Worm (Caenorhabditis elegans) whole organism, young adult: ENCODE data around the gene efl-1.

Experiments used
- B0035.1 ChIP-seq: sonication (generic microtip); optimal IDR thresholded peaks from 2 replicates; lab custom pipeline; 2016; ENCODE audit warnings: missing genetic modification characterization, mild to moderate bottlenecking, missing compliant biosample characterization, missing genotype, missing genetic modification reagents
- B0336.3 ChIP-seq: fragments of 200-800 bp; sonication (Bioruptor generic); IDR thresholded peaks from 2 replicates; pipeline ENCODE4 v1.3.6; 2022; ENCODE audit warnings: missing genetic modification characterization, missing compliant biosample characterization
- F10E7.11 ChIP-seq: sonication (generic microtip); optimal IDR thresholded peaks from 2 replicates; lab custom pipeline; 2017; ENCODE audit warnings: mild to moderate bottlenecking, missing genetic modification characterization, moderate library complexity, missing compliant biosample characterization
- F22D6.2 ChIP-seq: sonication (generic microtip); optimal IDR thresholded peaks from 2 replicates; lab custom pipeline; 2016; ENCODE audit warnings: mild to moderate bottlenecking, missing genetic modification characterization, missing compliant biosample characterization
- F57A8.1 ChIP-seq: fragments of 200-800 bp; sonication (Bioruptor generic); optimal IDR thresholded peaks from 2 replicates; lab custom pipeline; 2018; ENCODE audit warnings: mild to moderate bottlenecking, missing genetic modification characterization, moderate library complexity, missing compliant biosample characterization
- T07F8.4 ChIP-seq: sonication (generic microtip); optimal IDR thresholded peaks from 2 replicates; lab custom pipeline; 2016; ENCODE audit warnings: mild to moderate bottlenecking, missing genetic modification characterization, moderate library complexity, missing compliant biosample characterization
- Y79H2A.3 ChIP-seq: fragments of 200-800 bp; sonication (Bioruptor generic); conservative IDR thresholded peaks from 2 replicates; pipeline ENCODE4 v1.3.6; 2022; ENCODE audit warnings: missing genetic modification reagents, missing genetic modification characterization, missing compliant biosample characterization
- Y95B8A.8 ChIP-seq: fragments of 200-800 bp; sonication (Bioruptor generic); IDR thresholded peaks from 2 replicates; pipeline ENCODE4 v1.3.6; 2022; ENCODE audit warnings: missing genetic modification reagents, missing genetic modification characterization, missing compliant biosample characterization
- ZK185.1 ChIP-seq: sonication (generic microtip); optimal IDR thresholded peaks from 2 replicates; lab custom pipeline; 2016; ENCODE audit warnings: mild to moderate bottlenecking, missing genetic modification characterization, missing compliant biosample characterization; ENCODE audit not compliant: poor library complexity, severe bottlenecking
- aptf-2 ChIP-seq: fragments of 200-800 bp; sonication (Bioruptor generic); conservative IDR thresholded peaks from 2 replicates; pipeline ENCODE4 v1.3.6; 2022; ENCODE audit warnings: missing genetic modification reagents, missing genetic modification characterization, missing compliant biosample characterization
- athp-1 ChIP-seq: sonication (generic microtip); optimal IDR thresholded peaks from 2 replicates; lab custom pipeline; 2017; ENCODE audit warnings: mild to moderate bottlenecking, missing genetic modification characterization, missing compliant biosample characterization
- attf-3 ChIP-seq: fragments of 200-800 bp; sonication (Bioruptor generic); conservative IDR thresholded peaks from 2 replicates; pipeline ENCODE4 v1.3.6; 2022; ENCODE audit warnings: missing genetic modification reagents, missing genetic modification characterization, missing compliant biosample characterization
- attf-6 ChIP-seq: fragments of 200-800 bp; sonication (Bioruptor generic); IDR thresholded peaks from 2 replicates; pipeline ENCODE4 v1.3.6; 2022; ENCODE audit warnings: missing genetic modification reagents, missing genetic modification characterization, missing compliant biosample characterization
- bed-1 ChIP-seq: fragments of 200-800 bp; sonication (Bioruptor generic); IDR thresholded peaks from 2 replicates; pipeline ENCODE4 v1.3.6; 2022; ENCODE audit warnings: missing genetic modification reagents, missing genetic modification characterization, missing compliant biosample characterization
- ccch-3 ChIP-seq: fragments of 200-800 bp; sonication (Bioruptor generic); optimal IDR thresholded peaks from 2 replicates; lab custom pipeline; 2018; ENCODE audit warnings: mild to moderate bottlenecking, missing genetic modification characterization, missing compliant biosample characterization
- cebp-2 ChIP-seq: fragments of 200-800 bp; sonication (Bioruptor generic); IDR thresholded peaks from 2 replicates; pipeline ENCODE4 v1.3.6; 2022; ENCODE audit warnings: missing genetic modification characterization, missing compliant biosample characterization
- ceh-91 ChIP-seq: fragments of 200-800 bp; sonication (Bioruptor generic); IDR thresholded peaks from 2 replicates; pipeline ENCODE4 v1.3.6; 2022; ENCODE audit warnings: missing genetic modification reagents, missing genetic modification characterization, missing compliant biosample characterization
- chd-7 ChIP-seq: sonication (generic microtip); optimal IDR thresholded peaks from 2 replicates; lab custom pipeline; 2016; ENCODE audit warnings: mild to moderate bottlenecking, missing genetic modification characterization, moderate library complexity, missing compliant biosample characterization
- dox-1 ChIP-seq: fragments of 200-800 bp; sonication (Bioruptor generic); IDR thresholded peaks from 2 replicates; pipeline ENCODE4 v1.3.6; 2022; ENCODE audit warnings: missing genetic modification reagents, missing genetic modification characterization, missing compliant biosample characterization
- dpff-1 ChIP-seq: sonication (generic microtip); optimal IDR thresholded peaks from 2 replicates; lab custom pipeline; 2017; ENCODE audit warnings: mild to moderate bottlenecking, missing genetic modification characterization, missing compliant biosample characterization
- egl-18 ChIP-seq: fragments of 200-800 bp; sonication (Bioruptor generic); IDR thresholded peaks from 2 replicates; pipeline ENCODE4 v1.3.6; 2022; ENCODE audit warnings: missing genetic modification reagents, missing genetic modification characterization, missing compliant biosample characterization
- fkh-3 ChIP-seq: sonication (generic microtip); optimal IDR thresholded peaks from 2 replicates; lab custom pipeline; 2016; ENCODE audit warnings: mild to moderate bottlenecking, missing genetic modification characterization, missing compliant biosample characterization
- gei-17 ChIP-seq: fragments of 200-800 bp; sonication (Bioruptor generic); optimal IDR thresholded peaks from 2 replicates; lab custom pipeline; 2018; ENCODE audit warnings: mild to moderate bottlenecking, missing genetic modification characterization, missing compliant biosample characterization
- hlh-26 ChIP-seq: fragments of 200-800 bp; sonication (Bioruptor generic); conservative IDR thresholded peaks from 2 replicates; pipeline ENCODE4 v1.3.6; 2022; ENCODE audit warnings: missing genetic modification reagents, missing genetic modification characterization, missing compliant biosample characterization
- lin-26 ChIP-seq: fragments of 200-800 bp; sonication (Bioruptor generic); IDR thresholded peaks from 2 replicates; pipeline ENCODE4 v1.3.6; 2022; ENCODE audit warnings: missing genetic modification reagents, missing genetic modification characterization, missing compliant biosample characterization
- lin-35 ChIP-seq, 3 experiments: fragments of 150-350 bp in 2 of 3; sonication (generic microtip) in 1 of 3; optimal IDR thresholded peaks; 2 replicates each; lab custom pipeline; 2014 to 2018; ENCODE audit warnings: missing biosample characterization in 3 of 3, missing genetic modification characterization in 3 of 3, missing genetic modification reagents in 3 of 3
- lir-1 ChIP-seq: fragments of 200-800 bp; sonication (Bioruptor generic); conservative IDR thresholded peaks from 2 replicates; pipeline ENCODE4 v1.3.6; 2022; ENCODE audit warnings: missing genetic modification reagents, missing genetic modification characterization, missing compliant biosample characterization
- lsl-1 ChIP-seq: fragments of 200-800 bp; sonication (Bioruptor generic); optimal IDR thresholded peaks from 2 replicates; lab custom pipeline; 2018; ENCODE audit warnings: mild to moderate bottlenecking, missing genetic modification characterization, moderate library complexity, missing compliant biosample characterization
- madf-3 ChIP-seq: fragments of 200-800 bp; sonication (Bioruptor generic); IDR thresholded peaks from 2 replicates; pipeline ENCODE4 v1.3.6; 2022; ENCODE audit warnings: missing genetic modification reagents, missing genetic modification characterization, missing compliant biosample characterization
- mes-4 ChIP-seq: sonication (generic microtip); optimal IDR thresholded peaks from 2 replicates; lab custom pipeline; 2016; ENCODE audit warnings: missing genotype, missing genetic modification characterization, missing compliant biosample characterization
- nfyb-1 ChIP-seq: fragments of 200-800 bp; sonication (Bioruptor generic); IDR thresholded peaks from 2 replicates; pipeline ENCODE4 v1.3.6; 2022; ENCODE audit warnings: missing genetic modification reagents, missing genetic modification characterization, missing compliant biosample characterization
- nhr-80 ChIP-seq: sonication (generic microtip); optimal IDR thresholded peaks from 2 replicates; lab custom pipeline; 2016; ENCODE audit warnings: missing genetic modification characterization, missing compliant biosample characterization
- nhr-90 ChIP-seq: sonication (generic microtip); optimal IDR thresholded peaks from 2 replicates; lab custom pipeline; 2016; ENCODE audit warnings: missing genotype, mild to moderate bottlenecking, missing genetic modification characterization, missing compliant biosample characterization
- pbrm-1 ChIP-seq: fragments of 200-800 bp; sonication (Bioruptor generic); IDR thresholded peaks from 2 replicates; pipeline ENCODE4 v1.3.6; 2022; ENCODE audit warnings: missing genetic modification reagents, missing genetic modification characterization, missing compliant biosample characterization
- pha-4 ChIP-seq: fragments of 150-350 bp; sonication (generic microtip); optimal IDR thresholded peaks from 2 replicates; lab custom pipeline; 2014; ENCODE audit warnings: missing biosample characterization, missing genetic modification reagents, missing genetic modification characterization
- repo-1 ChIP-seq: sonication (generic microtip); optimal IDR thresholded peaks from 2 replicates; lab custom pipeline; 2017; ENCODE audit warnings: mild to moderate bottlenecking, missing genetic modification characterization, missing compliant biosample characterization
- sea-2 ChIP-seq: fragments of 200-800 bp; sonication (Bioruptor generic); IDR thresholded peaks from 2 replicates; pipeline ENCODE4 v1.3.6; 2022; ENCODE audit warnings: missing genetic modification characterization, missing compliant biosample characterization
- snpc-3.4 ChIP-seq: sonication (generic microtip); optimal IDR thresholded peaks from 2 replicates; lab custom pipeline; 2017; ENCODE audit warnings: missing genetic modification characterization, mild to moderate bottlenecking, missing compliant biosample characterization, antibody characterized with exemption, moderate library complexity, missing genotype, missing genetic modification reagents
- tbp1 ChIP-seq: fragments of 200-800 bp; sonication (Bioruptor generic); optimal IDR thresholded peaks from 2 replicates; lab custom pipeline; 2018; ENCODE audit warnings: mild to moderate bottlenecking, missing genetic modification characterization, missing compliant biosample characterization
- tbx-9 ChIP-seq: sonication (generic microtip); optimal IDR thresholded peaks from 2 replicates; lab custom pipeline; 2016; ENCODE audit warnings: borderline replicate concordance, missing genetic modification characterization, inconsistent platforms, missing compliant biosample characterization
- unc-62 ChIP-seq: fragments of 150-350 bp; optimal IDR thresholded peaks from 2 replicates; lab custom pipeline; 2014; ENCODE audit warnings: missing biosample characterization, missing genetic modification reagents, missing genetic modification characterization
- zim-3 ChIP-seq: sonication (generic microtip); optimal IDR thresholded peaks from 2 replicates; lab custom pipeline; 2017; ENCODE audit warnings: mild to moderate bottlenecking, missing genetic modification characterization, moderate library complexity, missing compliant biosample characterization
- ztf-25 ChIP-seq: fragments of 200-800 bp; sonication (Bioruptor generic); IDR thresholded peaks from 2 replicates; pipeline ENCODE4 v1.3.6; 2022; ENCODE audit warnings: missing genetic modification reagents, missing genetic modification characterization, missing compliant biosample characterization
- ztf-28 ChIP-seq: fragments of 200-800 bp; sonication (Bioruptor generic); IDR thresholded peaks from 2 replicates; pipeline ENCODE4 v1.3.6; 2022; ENCODE audit warnings: missing genetic modification reagents, missing genetic modification characterization, missing compliant biosample characterization

Gene efl-1

ce11 chrV:17009342-17010064, 44.0 kb upstream of the efl-1 start, which contains the start of the genes clc-12 and clec-240:
TSS of gene clc-12 (minus strand) at chrV:17009388.
TSS of gene clec-240 (plus strand) at chrV:17010014.
- TF ChIP-seq ztf-28 (GFP tag; lab: Robert Waterston, UW), result no peak
- no peak for TF ChIP-seq attf-6 (GFP tag; lab: Robert Waterston, UW)
- TF ChIP-seq pbrm-1 (GFP tag; lab: Robert Waterston, UW), result no peak
- TF ChIP-seq lsl-1 (GFP tag; lab: Kevin White, UChicago), result no peak
- no peak for TF ChIP-seq zim-3
- no peak for TF ChIP-seq lin-35 (GFP tag; optimal IDR thresholded peaks at IDR 0.05; lab: Kevin White, UChicago)
- TF ChIP-seq ccch-3, result no peak
- TF ChIP-seq Y79H2A.3 (GFP tag; lab: Robert Waterston, UW), result no peak
- TF ChIP-seq dox-1, result no peak
- TF ChIP-seq ztf-25, result no peak
- no peak for TF ChIP-seq nhr-80 (tag; lab: Kevin White, UChicago)
- no peak for TF ChIP-seq sea-2 (GFP tag; lab: Robert Waterston, UW)
- no peak for TF ChIP-seq pha-4 (tag; lab: Kevin White, UChicago)
- no peak for TF ChIP-seq lir-1 (GFP tag; lab: Robert Waterston, UW)
- no peak for TF ChIP-seq madf-3 (GFP tag; lab: Robert Waterston, UW)
- TF ChIP-seq snpc-3.4, result no peak
- no peak for TF ChIP-seq F22D6.2
- TF ChIP-seq hlh-26 (GFP tag; lab: Robert Waterston, UW), result no peak

- TF ChIP-seq zim-3, result no peak
- no peak for TF ChIP-seq ZK185.1 (tag; lab: Kevin White, UChicago)
- no peak for TF ChIP-seq tbx-9
- no peak for TF ChIP-seq pbrm-1 (GFP tag; lab: Robert Waterston, UW)
- no peak for TF ChIP-seq F57A8.1 (GFP tag; lab: Kevin White, UChicago)
- TF ChIP-seq nhr-90 (tag; lab: Kevin White, UChicago), result no peak
- TF ChIP-seq T07F8.4 (tag; lab: Kevin White, UChicago), result no peak
- TF ChIP-seq ccch-3, result no peak
- no peak for TF ChIP-seq sea-2 (GFP tag; lab: Robert Waterston, UW)
- no peak for TF ChIP-seq Y95B8A.8 (GFP tag; lab: Robert Waterston, UW)
- no peak for TF ChIP-seq B0336.3 (GFP tag; lab: Robert Waterston, UW)
- TF ChIP-seq bed-1 (GFP tag; lab: Robert Waterston, UW), result no peak
- TF ChIP-seq mes-4 (tag; lab: Kevin White, UChicago), result no peak
- TF ChIP-seq athp-1 (tag; lab: Kevin White, UChicago), result no peak
- no peak for TF ChIP-seq dpff-1 (tag; lab: Kevin White, UChicago)
- no peak for TF ChIP-seq unc-62 (GFP tag; lab: Kevin White, UChicago)
- TF ChIP-seq egl-18 (GFP tag; lab: Robert Waterston, UW), result no peak
- TF ChIP-seq nhr-80 (tag; lab: Kevin White, UChicago), result no peak
Measured at ce11 chrV:17008302-17008701, 42.8 kb upstream of the efl-1 start, which contains the start of gene sri-69. TSS of gene sri-69 (minus strand) at chrV:17008402.

ce11 chrV:17005189-17005588, 39.7 kb upstream of the efl-1 start, which contains the start of gene srh-131:
TSS of gene srh-131 (plus strand) at chrV:17005489.
- no peak for TF ChIP-seq aptf-2
- TF ChIP-seq fkh-3 (tag; lab: Kevin White, UChicago), result no peak
- no peak for TF ChIP-seq tbx-9
- no peak for TF ChIP-seq gei-17
- TF ChIP-seq lin-26 (GFP tag; lab: Robert Waterston, UW), result no peak
- no peak for TF ChIP-seq B0035.1 (tag; lab: Kevin White, UChicago)
- TF ChIP-seq F10E7.11, result no peak
- no peak for TF ChIP-seq tbp1
- no peak for TF ChIP-seq egl-18 (GFP tag; lab: Robert Waterston, UW)
- TF ChIP-seq chd-7 (tag; lab: Kevin White, UChicago), result no peak
- TF ChIP-seq cebp-2 (GFP tag; lab: Robert Waterston, UW), result no peak
- no peak for TF ChIP-seq repo-1
- no peak for TF ChIP-seq pha-4 (tag; lab: Kevin White, UChicago)
- TF ChIP-seq attf-3 (GFP tag; lab: Robert Waterston, UW), result no peak
- no peak for TF ChIP-seq nfyb-1 (GFP tag; lab: Robert Waterston, UW)
- TF ChIP-seq ceh-91 (GFP tag; lab: Robert Waterston, UW), result no peak
